Worm (Caenorhabditis elegans) whole organism, late embryonic: ENCODE data around the gene F22H10.1.

ENCODE experiments used
- ceh-2 ChIP-seq: sonication (generic microtip); optimal IDR thresholded peaks from 2 replicates; lab custom pipeline; 2016; ENCODE audit warnings: missing genotype, missing genetic modification characterization, missing compliant biosample characterization
- ceh-30 ChIP-seq: fragments of 150-350 bp; optimal IDR thresholded peaks from 2 replicates; lab custom pipeline; 2014; ENCODE audit warnings: missing biosample characterization, missing genetic modification characterization
- dmd-4 ChIP-seq: sonication (generic microtip); optimal IDR thresholded peaks from 2 replicates; lab custom pipeline; 2016; ENCODE audit warnings: borderline replicate concordance, missing genetic modification characterization, missing compliant biosample characterization
- elt-2 ChIP-seq: sonication (generic microtip); optimal IDR thresholded peaks from 2 replicates; lab custom pipeline; 2016; ENCODE audit warnings: missing genetic modification reagents, missing genetic modification characterization, missing compliant biosample characterization
- elt-4 ChIP-seq: sonication (generic microtip); optimal IDR thresholded peaks from 2 replicates; lab custom pipeline; 2016; ENCODE audit warnings: missing genetic modification characterization, missing compliant biosample characterization
- tbx-2 ChIP-seq: sonication (generic microtip); optimal IDR thresholded peaks from 2 replicates; lab custom pipeline; 2016; ENCODE audit warnings: missing genetic modification characterization, missing compliant biosample characterization
- unc-55 ChIP-seq: sonication (generic microtip); optimal IDR thresholded peaks from 2 replicates; lab custom pipeline; 2017; ENCODE audit warnings: missing biosample characterization, missing genetic modification reagents, missing genetic modification characterization

ce11 chrX:16733411-16733810 lies 31.2 kb downstream of the F22H10.1 start:
- TF ChIP-seq ceh-2 (tag; lab: Kevin White, UChicago) (no peak), elt-2 (tag; lab: Kevin White, UChicago) (no peak), unc-55 (GFP tag; lab: Kevin White, UChicago) (no peak), ceh-30 (tag; lab: Kevin White, UChicago) (no peak), dmd-4 (tag; lab: Kevin White, UChicago) (no peak), tbx-2 (tag; lab: Kevin White, UChicago) (no peak), elt-4 (no peak)
